Worm (Caenorhabditis elegans) whole organism, late embryonic: Measurements from ENCODE around the gene snf-7.

ENCODE experiments used
- C08G9.2 ChIP-seq: sonication (generic microtip); optimal IDR thresholded peaks from 2 replicates; lab custom pipeline; 2016; ENCODE audit warnings: mild to moderate bottlenecking, missing genetic modification characterization, moderate library complexity, missing compliant biosample characterization
- C38D4.7 ChIP-seq: fragments of 200-800 bp; sonication (Bioruptor generic); optimal IDR thresholded peaks from 2 replicates; lab custom pipeline; 2018; ENCODE audit warnings: mild to moderate bottlenecking, missing genetic modification characterization, moderate library complexity, missing compliant biosample characterization
- K02D7.2 ChIP-seq: sonication (generic microtip); optimal IDR thresholded peaks from 2 replicates; lab custom pipeline; 2017; ENCODE audit warnings: mild to moderate bottlenecking, missing genetic modification characterization, missing compliant biosample characterization
- Y22D7AL.16 ChIP-seq: sonication (generic microtip); optimal IDR thresholded peaks from 2 replicates; lab custom pipeline; 2016; ENCODE audit warnings: missing genetic modification characterization, missing compliant biosample characterization
- ahr-1 ChIP-seq: sonication (generic microtip); optimal IDR thresholded peaks from 2 replicates; lab custom pipeline; 2016; ENCODE audit warnings: missing genetic modification characterization, missing compliant biosample characterization
- ceh-18 ChIP-seq: sonication (generic microtip); optimal IDR thresholded peaks from 2 replicates; lab custom pipeline; 2016; ENCODE audit warnings: missing genetic modification characterization, missing compliant biosample characterization
- ceh-19 ChIP-seq: fragments of 200-800 bp; sonication (Bioruptor generic); optimal IDR thresholded peaks from 2 replicates; lab custom pipeline; 2018; ENCODE audit warnings: mild to moderate bottlenecking, missing genetic modification characterization, missing compliant biosample characterization
- ceh-22 ChIP-seq: sonication (generic microtip); optimal IDR thresholded peaks from 2 replicates; lab custom pipeline; 2017; ENCODE audit warnings: missing biosample characterization, missing genetic modification characterization
- ceh-24 ChIP-seq: sonication (generic microtip); optimal IDR thresholded peaks from 2 replicates; lab custom pipeline; 2016; ENCODE audit warnings: mild to moderate bottlenecking, missing genetic modification characterization, missing compliant biosample characterization
- ceh-30 ChIP-seq: fragments of 150-350 bp; optimal IDR thresholded peaks from 2 replicates; lab custom pipeline; 2014; ENCODE audit warnings: missing biosample characterization, missing genetic modification characterization
- ceh-31 ChIP-seq: sonication (generic microtip); optimal IDR thresholded peaks from 2 replicates; lab custom pipeline; 2016; ENCODE audit warnings: missing genetic modification characterization, missing compliant biosample characterization
- ceh-45 ChIP-seq: fragments of 200-800 bp; sonication (Bioruptor generic); IDR thresholded peaks from 2 replicates; pipeline ENCODE4 v1.3.6; 2022; ENCODE audit warnings: missing genetic modification reagents, missing genetic modification characterization, missing compliant biosample characterization
- ceh-6 ChIP-seq: fragments of 200-800 bp; sonication (Bioruptor generic); optimal IDR thresholded peaks from 2 replicates; lab custom pipeline; 2018; ENCODE audit warnings: mild to moderate bottlenecking, missing genetic modification characterization, missing compliant biosample characterization
- ceh-9 ChIP-seq: sonication (generic microtip); optimal IDR thresholded peaks from 2 replicates; lab custom pipeline; 2016; ENCODE audit warnings: mild to moderate bottlenecking, missing genetic modification characterization, inconsistent platforms, missing compliant biosample characterization
- elt-2 ChIP-seq: sonication (generic microtip); optimal IDR thresholded peaks from 2 replicates; lab custom pipeline; 2016; ENCODE audit warnings: missing genetic modification reagents, missing genetic modification characterization, missing compliant biosample characterization
- elt-4 ChIP-seq: sonication (generic microtip); optimal IDR thresholded peaks from 2 replicates; lab custom pipeline; 2016; ENCODE audit warnings: missing genetic modification characterization, missing compliant biosample characterization
- eyg-1 ChIP-seq: sonication (generic microtip); optimal IDR thresholded peaks from 2 replicates; lab custom pipeline; 2016; ENCODE audit warnings: missing genotype, missing genetic modification characterization, missing compliant biosample characterization
- fkh-6 ChIP-seq: sonication (generic microtip); optimal IDR thresholded peaks from 2 replicates; lab custom pipeline; 2016; ENCODE audit warnings: missing genetic modification characterization, missing compliant biosample characterization
- gmeb-2 ChIP-seq: sonication (generic microtip); optimal IDR thresholded peaks from 2 replicates; lab custom pipeline; 2016; ENCODE audit warnings: missing genetic modification characterization, inconsistent platforms, missing compliant biosample characterization
- hlh-13 ChIP-seq: fragments of 200-800 bp; sonication (Bioruptor generic); optimal IDR thresholded peaks from 2 replicates; lab custom pipeline; 2018; ENCODE audit warnings: mild to moderate bottlenecking, missing genetic modification characterization, missing compliant biosample characterization
- hlh-6 ChIP-seq: sonication (generic microtip); optimal IDR thresholded peaks from 2 replicates; lab custom pipeline; 2016; ENCODE audit warnings: missing genotype, missing genetic modification characterization, missing compliant biosample characterization
- lim-6 ChIP-seq: sonication (generic microtip); optimal IDR thresholded peaks from 2 replicates; lab custom pipeline; 2016; ENCODE audit warnings: missing genetic modification characterization, missing compliant biosample characterization
- lin-11 ChIP-seq: fragments of 200-800 bp; sonication (Bioruptor generic); optimal IDR thresholded peaks from 2 replicates; lab custom pipeline; 2018; ENCODE audit warnings: mild to moderate bottlenecking, missing genetic modification characterization, missing compliant biosample characterization
- mec-3 ChIP-seq: sonication (generic microtip); optimal IDR thresholded peaks from 2 replicates; lab custom pipeline; 2016; ENCODE audit warnings: borderline replicate concordance, missing genetic modification characterization, missing compliant biosample characterization
- nfya-1 ChIP-seq: sonication (generic microtip); optimal IDR thresholded peaks from 2 replicates; lab custom pipeline; 2017; ENCODE audit warnings: missing genetic modification characterization, mild to moderate bottlenecking, missing compliant biosample characterization, antibody characterized with exemption, moderate library complexity
- nhr-11 ChIP-seq: fragments of 150-350 bp; optimal IDR thresholded peaks from 2 replicates; lab custom pipeline; 2014; ENCODE audit warnings: missing biosample characterization, missing genetic modification characterization
- nhr-232 ChIP-seq: sonication (generic microtip); optimal IDR thresholded peaks from 2 replicates; lab custom pipeline; 2016; ENCODE audit warnings: missing genetic modification characterization, missing compliant biosample characterization
- pag-3 ChIP-seq: sonication (generic microtip); optimal IDR thresholded peaks from 2 replicates; lab custom pipeline; 2016; ENCODE audit warnings: missing compliant biosample characterization, missing genetic modification characterization, borderline replicate concordance
- pha-2 ChIP-seq: sonication (generic microtip); optimal IDR thresholded peaks from 2 replicates; lab custom pipeline; 2017; ENCODE audit warnings: mild to moderate bottlenecking, missing genetic modification characterization, missing compliant biosample characterization
- pha-4 ChIP-seq: fragments of 150-350 bp; optimal IDR thresholded peaks from 2 replicates; lab custom pipeline; 2018; ENCODE audit warnings: missing biosample characterization, missing genetic modification reagents, missing genetic modification characterization
- pros-1 ChIP-seq: fragments of 150-350 bp; optimal IDR thresholded peaks from 2 replicates; lab custom pipeline; 2014; ENCODE audit warnings: missing biosample characterization, missing genetic modification reagents, missing genetic modification characterization
- sdc-2 ChIP-seq: sonication (generic microtip); optimal IDR thresholded peaks from 2 replicates; lab custom pipeline; 2016; ENCODE audit warnings: missing genotype, missing genetic modification characterization, missing compliant biosample characterization
- sox-4 ChIP-seq: sonication (generic microtip); optimal IDR thresholded peaks from 2 replicates; lab custom pipeline; 2017; ENCODE audit warnings: mild to moderate bottlenecking, missing genetic modification characterization, inconsistent platforms, missing compliant biosample characterization
- ttx-3 ChIP-seq: sonication (generic microtip); optimal IDR thresholded peaks from 2 replicates; lab custom pipeline; 2016; ENCODE audit warnings: missing genetic modification reagents, missing genetic modification characterization, missing compliant biosample characterization
- unc-42 ChIP-seq: sonication (generic microtip); optimal IDR thresholded peaks from 2 replicates; lab custom pipeline; 2016; ENCODE audit warnings: missing genotype, missing genetic modification characterization, missing compliant biosample characterization
- unc-86 ChIP-seq: sonication (generic microtip); optimal IDR thresholded peaks from 2 replicates; lab custom pipeline; 2016; ENCODE audit warnings: missing genetic modification characterization, missing compliant biosample characterization

Gene snf-7

DNA sequence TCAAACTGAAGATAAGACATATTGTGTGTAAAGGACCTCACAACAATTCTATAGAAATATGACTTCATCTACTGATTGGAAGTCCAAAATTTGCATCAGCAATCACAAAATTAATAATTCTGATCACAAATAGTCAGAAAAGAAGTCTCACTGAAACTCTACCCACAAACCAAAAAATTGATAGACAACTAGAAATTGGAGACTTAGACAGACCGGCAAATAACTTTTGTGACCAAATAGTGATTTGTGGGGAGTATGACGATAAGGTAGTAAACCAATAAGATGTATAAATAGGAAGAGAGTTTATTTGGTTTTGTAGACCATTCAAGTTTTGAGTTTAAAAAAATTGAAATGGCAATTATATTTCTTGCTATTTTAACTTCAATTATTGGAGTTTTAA, 19.0 kb downstream of the snf-7 start, which contains the start of gene cyp-13A12:
cyp-13A12 (plus strand) TSS at position 267 of the 400 bp plus-strand sequence.
- TF ChIP-seq sdc-2 (no peak), unc-42 (tag; lab: Kevin White, UChicago) (no peak), hlh-13 (GFP tag; lab: Kevin White, UChicago) (no peak), ceh-24 (tag; lab: Kevin White, UChicago) (no peak)
- TF ChIP-seq, all 69 proteins: peak for 0

DNA sequence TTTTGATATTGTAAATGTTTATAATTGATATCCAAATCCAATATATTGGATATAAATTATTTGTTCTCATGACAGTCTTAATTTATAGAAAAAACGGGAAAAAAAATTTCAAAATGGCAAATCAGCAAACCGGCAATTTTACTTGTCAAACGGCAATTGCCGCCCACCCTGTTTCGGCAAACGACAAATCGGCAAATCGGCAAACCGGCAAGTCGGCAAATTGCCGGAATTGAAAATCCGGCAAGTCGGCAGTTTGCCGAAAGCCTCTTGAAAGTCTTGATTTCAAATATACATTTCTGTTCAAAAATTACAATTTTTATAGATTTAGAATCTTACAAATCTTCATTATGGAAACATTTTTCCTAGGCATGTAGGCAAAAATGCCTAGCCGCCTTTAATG, 22.7 kb downstream of the snf-7 start:
- TF ChIP-seq lim-6 (tag; lab: Kevin White, UChicago) (no peak), fkh-6 (tag; lab: Kevin White, UChicago) (no peak), ceh-6 (GFP tag; lab: Kevin White, UChicago) (no peak), mec-3 (tag; lab: Kevin White, UChicago) (no peak)

ce11 chrIII:13029608-13030007, 24.3 kb downstream of the snf-7 start, which contains the start of gene F14F7.4:
Gene F14F7.4 (minus strand): TSS chrIII:13029708.
- no peak for TF ChIP-seq nfya-1 (tag; lab: Kevin White, UChicago)
- TF ChIP-seq unc-42 (tag; lab: Kevin White, UChicago) = no peak
- no peak for TF ChIP-seq unc-86 (tag; lab: Kevin White, UChicago)
- TF ChIP-seq nhr-11 (tag; lab: Kevin White, UChicago) = no peak
- TF ChIP-seq pha-4 (tag; lab: Kevin White, UChicago) = no peak
- TF ChIP-seq C38D4.7 (GFP tag; lab: Kevin White, UChicago) = no peak
- TF ChIP-seq Y22D7AL.16 (tag; lab: Kevin White, UChicago) = no peak
- no peak for TF ChIP-seq sdc-2
- TF ChIP-seq nhr-232 (tag; lab: Kevin White, UChicago) = no peak

DNA sequence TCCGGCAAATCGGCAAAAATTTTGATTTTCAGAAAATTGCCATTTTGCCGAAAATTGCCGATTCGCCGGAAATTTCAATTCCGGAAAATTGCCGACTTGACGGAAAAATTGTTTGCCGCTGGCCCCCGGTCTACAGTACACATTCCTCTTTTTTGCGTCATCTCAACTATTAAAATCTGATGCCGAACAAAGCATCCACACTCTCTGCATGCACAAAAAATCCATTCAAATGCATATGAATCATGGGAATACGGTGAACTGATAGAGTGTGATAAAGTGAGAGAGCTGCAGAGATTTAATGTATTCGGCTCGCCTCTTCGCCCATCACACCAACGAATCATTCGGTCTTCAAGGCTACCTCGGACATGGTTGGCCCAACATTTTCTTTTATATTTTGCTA, 25.3 kb downstream of the snf-7 start, which contains the start of gene F14F7.7:
F14F7.7 (plus strand) TSS at position 354 of the 400 bp plus-strand sequence.
- no peak for TF ChIP-seq pag-3

- TF ChIP-seq pha-2 (no peak), ceh-9 (no peak), pag-3 (no peak), ttx-3 (no peak), nhr-11 (tag; lab: Kevin White, UChicago) (no peak), lin-11 (tag; lab: Kevin White, UChicago) (no peak), eyg-1 (tag; lab: Kevin White, UChicago) (no peak), ceh-18 (tag; lab: Kevin White, UChicago) (no peak), ahr-1 (tag; lab: Kevin White, UChicago) (no peak), ceh-45 (GFP tag; lab: Robert Waterston, UW) (no peak)
- TF ChIP-seq, all 69 proteins: peak for 0
These were observed 26.4 kb downstream of the snf-7 start, which contains the start of gene F14F7.5 for ce11 chrIII:13031701-13032100. Gene F14F7.5 (plus strand): TSS chrIII:13032001.

ce11 chrIII:13032429-13033018, 27.3 kb downstream of the snf-7 start:
- TF ChIP-seq sdc-2 (peak; percentile 10), lim-6 (tag; lab: Kevin White, UChicago) (peak; percentile 44), ceh-31 (tag; lab: Kevin White, UChicago) (peak; percentile 15), ttx-3 (no peak), C38D4.7 (GFP tag; lab: Kevin White, UChicago) (peak; percentile 13), sox-4 (tag; lab: Kevin White, UChicago) (peak; percentile 39), gmeb-2 (peak; percentile 8), K02D7.2 (tag; lab: Kevin White, UChicago) (peak; percentile 83), ceh-24 (tag; lab: Kevin White, UChicago) (no peak)

DNA sequence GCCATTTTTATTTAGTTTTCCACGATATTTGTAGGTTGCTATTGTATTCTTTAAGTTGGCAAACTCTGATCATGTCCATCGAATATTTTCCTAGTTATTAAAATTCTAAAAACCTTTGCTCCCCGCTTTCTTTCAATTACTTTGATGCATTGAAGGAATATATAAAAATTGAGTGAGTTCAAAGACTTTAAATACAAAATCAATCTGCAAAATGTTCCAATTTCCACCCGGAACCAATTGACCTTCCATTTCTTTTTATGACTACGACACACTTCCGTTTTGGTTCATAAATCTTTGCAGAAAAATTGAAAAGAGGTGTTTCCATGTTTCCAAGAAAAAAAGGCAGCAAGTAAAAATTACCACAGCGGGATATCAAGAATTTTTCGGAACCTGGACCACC, 34.5 kb downstream of the snf-7 start, which contains the start of gene F54F12.2:
F54F12.2 (plus strand) TSS at position 301 of the 400 bp plus-strand sequence.
- no peak for TF ChIP-seq C38D4.7 (GFP tag; lab: Kevin White, UChicago)
- no peak for TF ChIP-seq pros-1 (tag; lab: Kevin White, UChicago)
- TF ChIP-seq ceh-19 (GFP tag; lab: Kevin White, UChicago) = no peak
- no peak for TF ChIP-seq hlh-6 (tag; lab: Kevin White, UChicago)
- no peak for TF ChIP-seq elt-4 (tag; lab: Kevin White, UChicago)
- TF ChIP-seq elt-2 = no peak
- no peak for TF ChIP-seq lim-6 (tag; lab: Kevin White, UChicago)
- no peak for TF ChIP-seq ceh-30 (tag; lab: Kevin White, UChicago)
- TF ChIP-seq C08G9.2 = no peak
- TF ChIP-seq ceh-22 = no peak
